Worm (Caenorhabditis elegans) whole organism, young adult: ENCODE measurements around the gene F58B3.4.

Experiments used
- athp-1 ChIP-seq: sonication (generic microtip); optimal IDR thresholded peaks from 2 replicates; lab custom pipeline; 2017; ENCODE audit warnings: mild to moderate bottlenecking, missing genetic modification characterization, missing compliant biosample characterization
- nfya-1 ChIP-seq: sonication (generic microtip); optimal IDR thresholded peaks from 2 replicates; lab custom pipeline; 2017; ENCODE audit warnings: antibody characterized with exemption, missing compliant biosample characterization, missing genetic modification characterization, borderline replicate concordance; ENCODE audit not compliant: insufficient read depth
- pha-4 ChIP-seq: fragments of 150-350 bp; sonication (generic microtip); optimal IDR thresholded peaks from 2 replicates; lab custom pipeline; 2014; ENCODE audit warnings: missing biosample characterization, missing genetic modification reagents, missing genetic modification characterization

ce11 chrIV:11604909-11605308 lies 26.7 kb downstream of the F58B3.4 start, which contains the start of the genes ragc-1 and Y24F12A.1:
- TF ChIP-seq nfya-1 (tag; lab: Kevin White, UChicago) (no peak), pha-4 (tag; lab: Kevin White, UChicago) (peak; percentile 22), athp-1 (no peak)
